Fruit fly (Drosophila melanogaster) Kc167 (cell line): ENCODE data around the gene CG7379.

Experiments
- Sin3A ChIP-seq: fragments of >200 bp; optimal IDR thresholded peaks from 2 replicates; lab custom pipeline; 2018; ENCODE audit warnings: missing external identifiers
- h ChIP-seq: fragments of >200 bp; optimal IDR thresholded peaks from 3 replicates; lab custom pipeline; 2018; ENCODE audit warnings: missing external identifiers
- insv ChIP-seq: fragments of >200 bp; optimal IDR thresholded peaks from 3 replicates; lab custom pipeline; 2018; ENCODE audit warnings: missing external identifiers
- psq ChIP-seq: fragments of >200 bp; optimal IDR thresholded peaks from 2 replicates; lab custom pipeline; 2017; ENCODE audit warnings: missing external identifiers
- ttk ChIP-seq: sonication (Bioruptor generic); optimal IDR thresholded peaks from 2 replicates; lab custom pipeline; 2017; ENCODE audit warnings: missing external identifiers

DNA sequence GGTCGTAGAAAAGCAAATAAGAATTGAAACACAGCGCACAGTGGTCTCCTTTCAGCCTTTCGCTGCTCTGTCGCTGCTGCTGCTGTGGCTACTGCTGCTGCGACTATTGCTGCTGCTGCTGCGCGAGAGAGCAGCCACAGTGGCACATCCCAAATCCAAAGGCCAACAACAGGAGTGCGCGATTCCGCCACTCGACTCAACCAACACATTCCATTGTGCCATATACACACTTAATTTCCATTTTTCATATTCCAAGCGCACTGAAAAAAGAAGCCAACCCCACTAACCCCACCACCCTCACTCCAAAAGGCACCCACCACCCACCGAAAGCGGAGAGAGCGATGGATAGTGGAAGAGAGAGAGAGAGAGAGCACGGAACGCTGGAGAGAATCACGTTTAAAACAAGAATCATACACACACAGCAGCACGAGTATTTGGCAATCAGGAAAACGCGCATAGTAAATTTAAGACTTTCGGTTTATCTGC, 22.0 kb downstream of the CG7379 start:
- TF ChIP-seq insv (no peak), h (no peak), Sin3A (no peak), ttk (lab: Kevin White, UChicago) (no peak), psq (lab: Kevin White, UChicago) (no peak)
